Fruit fly (Drosophila melanogaster): ENCODE measurements around the gene CG1316.

The CG1316 gene

dm6 chr3L:4313299-4313698 is 29.6 kb downstream of the CG1316 start, which contains the start of gene Claspin (continued):
- peak; percentile 40 for TF ChIP-seq gro (GFP tag; optimal IDR thresholded peaks at IDR 0.05)
- TF ChIP-seq CG9817 (tag; optimal IDR thresholded peaks at IDR 0.05): peak; percentile 38
- TF ChIP-seq ap (GFP tag; IDR thresholded peaks at IDR 0.05): no peak
- TF ChIP-seq CG16813 (GFP tag; IDR thresholded peaks at IDR 0.05; ENCODE audit: partially characterized antibody): peak; percentile 53; the same call in 2 of the 3 replicates
- TF ChIP-seq MTF-1 (GFP tag; optimal IDR thresholded peaks at IDR 0.05; ENCODE audit: borderline replicate concordance): no peak
- TF ChIP-seq sna (GFP tag; IDR thresholded peaks at IDR 0.05; ENCODE audit: partially characterized antibody): no peak
- TF ChIP-seq CHES-1-like (GFP tag; optimal IDR thresholded peaks at IDR 0.05): peak; percentile 47
- no peak for TF ChIP-seq repo (GFP tag; optimal IDR thresholded peaks at IDR 0.05)
- TF ChIP-seq CG32532 (GFP tag; IDR thresholded peaks at IDR 0.05): no peak; the same call in 1 of the 2 replicates
- no peak for TF ChIP-seq D19A (tag; optimal IDR thresholded peaks at IDR 0.05)
- no peak for TF ChIP-seq Scr (GFP tag; IDR thresholded peaks at IDR 0.05; ENCODE audit: partially characterized antibody)
- no peak for TF ChIP-seq CG10543 (GFP tag; optimal IDR thresholded peaks at IDR 0.05)
- no peak for TF ChIP-seq CG5180 (GFP tag; optimal IDR thresholded peaks at IDR 0.05)
- TF ChIP-seq HLH4C (GFP tag; IDR thresholded peaks at IDR 0.05; ENCODE audit: partially characterized antibody): no peak
- TF ChIP-seq gt (GFP tag; IDR thresholded peaks at IDR 0.05): no peak
- no peak for TF ChIP-seq CG10959 (GFP tag; IDR thresholded peaks at IDR 0.05)
- TF ChIP-seq Hsf (GFP tag; optimal IDR thresholded peaks at IDR 0.05): peak; percentile 44
- TF ChIP-seq CG2889 (GFP tag; IDR thresholded peaks at IDR 0.05): no peak
- TF ChIP-seq lbe (GFP tag; optimal IDR thresholded peaks at IDR 0.05): no peak
- peak; percentile 27 for TF ChIP-seq maf-S (GFP tag; optimal IDR thresholded peaks at IDR 0.05)
- peak; percentile 11 for TF ChIP-seq YL-1 (GFP tag; optimal IDR thresholded peaks at IDR 0.05)
- TF ChIP-seq CG10209 (GFP tag; optimal IDR thresholded peaks at IDR 0.05): peak; percentile 54
- peak; percentile 99 for TF ChIP-seq Dp (GFP tag; optimal IDR thresholded peaks at IDR 0.05)
- TF ChIP-seq dm (GFP tag; optimal IDR thresholded peaks at IDR 0.05): peak; percentile 22
- TF ChIP-seq CG17829 (tag; optimal IDR thresholded peaks at IDR 0.05): peak; percentile 19
- TF ChIP-seq NC2α (GFP tag; optimal IDR thresholded peaks at IDR 0.05): no peak
- no peak for TF ChIP-seq Sin3A (optimal IDR thresholded peaks at IDR 0.05)
- TF ChIP-seq tap (tag; optimal IDR thresholded peaks at IDR 0.05): no peak
- peak; percentile 30; the same call in 1 of the 3 replicates for TF ChIP-seq dysf (GFP tag; IDR thresholded peaks at IDR 0.05)
- peak; percentile 53 for TF ChIP-seq pho (GFP tag; optimal IDR thresholded peaks at IDR 0.05)
- no peak for TF ChIP-seq CG43689 (GFP tag; IDR thresholded peaks at IDR 0.05)
- TF ChIP-seq lab (GFP tag; optimal IDR thresholded peaks at IDR 0.05): peak; percentile 53
- TF ChIP-seq CG3847 (GFP tag; IDR thresholded peaks at IDR 0.05): peak; percentile 86
- peak; percentile 18 for TF ChIP-seq CG8944 (GFP tag; optimal IDR thresholded peaks at IDR 0.05)
- no peak for TF ChIP-seq Trl (optimal IDR thresholded peaks at IDR 0.05)
- TF ChIP-seq Trl (GFP tag; optimal IDR thresholded peaks at IDR 0.05): peak; percentile 24
- peak; percentile 11; the same call in 1 of the 2 replicates for TF ChIP-seq Ptx1 (GFP tag; IDR thresholded peaks at IDR 0.05)
- no peak for TF ChIP-seq nau (GFP tag; optimal IDR thresholded peaks at IDR 0.05)
- no peak for TF ChIP-seq CG7928 (GFP tag; optimal IDR thresholded peaks at IDR 0.05)
- no peak for TF ChIP-seq dimm (GFP tag; IDR thresholded peaks at IDR 0.05)
- peak; percentile 38 for TF ChIP-seq trem (tag; optimal IDR thresholded peaks at IDR 0.05)
- TF ChIP-seq sqz (GFP tag; optimal IDR thresholded peaks at IDR 0.05): no peak
- TF ChIP-seq CG14050 (GFP tag; IDR thresholded peaks at IDR 0.05): no peak
- peak; percentile 46 for TF ChIP-seq tup (GFP tag; optimal IDR thresholded peaks at IDR 0.05)
- TF ChIP-seq dmrt99B (tag; optimal IDR thresholded peaks at IDR 0.05): no peak
- no peak for TF ChIP-seq zfh1 (GFP tag; IDR thresholded peaks at IDR 0.05)
- no peak for TF ChIP-seq Mes4 (GFP tag; optimal IDR thresholded peaks at IDR 0.05)
- no peak for TF ChIP-seq Atf6 (GFP tag; IDR thresholded peaks at IDR 0.05)
- no peak for TF ChIP-seq Dfd (GFP tag; optimal IDR thresholded peaks at IDR 0.05)
- peak; percentile 33 for TF ChIP-seq Fer1 (GFP tag; optimal IDR thresholded peaks at IDR 0.05)
- TF ChIP-seq Neu2 (GFP tag; optimal IDR thresholded peaks at IDR 0.05; ENCODE audit: borderline replicate concordance): no peak
- TF ChIP-seq CG15479 (GFP tag; optimal IDR thresholded peaks at IDR 0.05): no peak
